Worm (Caenorhabditis elegans): Measurements from ENCODE around the gene K09E9.7.

Gene K09E9.7

ce11 chrX:15606585-15607276 is 34.0 kb upstream of the K09E9.7 start, which contains the start of gene rab-14 (continued):
- TF ChIP-seq mef-2 (tag; optimal IDR thresholded peaks at IDR 0.05) = peak; percentile 7
- no peak for TF ChIP-seq unc-98 (GFP tag; IDR thresholded peaks at IDR 0.05)
- peak; percentile 48 to 69 for TF ChIP-seq lin-35 (GFP tag; optimal IDR thresholded peaks at IDR 0.05)
- peak; percentile 10 for TF ChIP-seq irx-1 (tag; optimal IDR thresholded peaks at IDR 0.05)

ce11 chrX:15607498-15608019 is 33.1 kb upstream of the K09E9.7 start, which contains the start of gene nipi-3:
Gene nipi-3, plus strand, starts transcription at chrX:15607969.
- TF ChIP-seq nhr-47 (tag; optimal IDR thresholded peaks at IDR 0.05) (peak; percentile 90), fkh-8 (tag; optimal IDR thresholded peaks at IDR 0.05) (peak; percentile 89), nhr-19 (GFP tag; conservative IDR thresholded peaks at IDR 0.05) (peak; percentile 85), C34B4.2 (tag; optimal IDR thresholded peaks at IDR 0.05) (no peak), efl-3 (GFP tag; optimal IDR thresholded peaks at IDR 0.05) (no peak), sup-37 (GFP tag; optimal IDR thresholded peaks at IDR 0.05) (peak; percentile 76), lsy-2 (tag; optimal IDR thresholded peaks at IDR 0.05) (peak; percentile 84 to 91), nhr-76 (tag; optimal IDR thresholded peaks at IDR 0.05) (no peak), aha-1 (tag; optimal IDR thresholded peaks at IDR 0.05) (no peak), ceh-90 (tag; optimal IDR thresholded peaks at IDR 0.05) (no peak), ceh-63 (GFP tag; optimal IDR thresholded peaks at IDR 0.05) (no peak), sox-4 (tag; optimal IDR thresholded peaks at IDR 0.05) (peak; percentile 18), nhr-84 (tag; optimal IDR thresholded peaks at IDR 0.05) (no peak), grh-1 (GFP tag; IDR thresholded peaks at IDR 0.05) (peak; percentile 39), fkh-4 (tag; optimal IDR thresholded peaks at IDR 0.05; ENCODE audit: borderline replicate concordance) (no peak), irx-1 (tag; optimal IDR thresholded peaks at IDR 0.05) (peak; percentile 73), hlh-4 (tag; optimal IDR thresholded peaks at IDR 0.05) (no peak), fos-1 (tag; optimal IDR thresholded peaks at IDR 0.05) (peak; percentile 88), Y116A8C.19 (tag; optimal IDR thresholded peaks at IDR 0.05; ENCODE audit: borderline replicate concordance) (no peak), F16B12.6 (tag; optimal IDR thresholded peaks at IDR 0.05) (peak; percentile 22), nhr-237 (tag; optimal IDR thresholded peaks at IDR 0.05) (peak; percentile 95), ceh-8 (GFP tag; optimal IDR thresholded peaks at IDR 0.05) (peak; percentile 69), efl-1 (optimal IDR thresholded peaks at IDR 0.05) (peak; percentile 60 to 82), efl-1 (GFP tag; optimal IDR thresholded peaks at IDR 0.05 in 1 of 2) (peak; percentile 54 to 94), ceh-88 (GFP tag; IDR thresholded peaks at IDR 0.05) (no peak; the same call in 1 of the 2 replicates), pqm-1 (tag; optimal IDR thresholded peaks at IDR 0.05) (peak; percentile 30), sptf-1 (tag; optimal IDR thresholded peaks at IDR 0.05) (no peak), skn-1 (tag; optimal IDR thresholded peaks at IDR 0.05) (peak; percentile 98), zip-4 (GFP tag; optimal IDR thresholded peaks at IDR 0.05) (peak; percentile 100), aly-2 (tag; optimal IDR thresholded peaks at IDR 0.05) (peak; percentile 78), ces-1 (GFP tag; optimal IDR thresholded peaks at IDR 0.05) (no peak), isw-1 (GFP tag; IDR thresholded peaks at IDR 0.05) (peak; percentile 77), pax-3 (tag; optimal IDR thresholded peaks at IDR 0.05) (peak; percentile 62), unc-62 (GFP tag; optimal IDR thresholded peaks at IDR 0.05) (no peak), alr-1 (tag; optimal IDR thresholded peaks at IDR 0.05; ENCODE audit: borderline replicate concordance) (no peak), tlp-1 (tag; optimal IDR thresholded peaks at IDR 0.05) (no peak), ama-1 (optimal IDR thresholded peaks at IDR 0.05) (no peak), pag-3 (tag; optimal IDR thresholded peaks at IDR 0.05; ENCODE audit: borderline replicate concordance, insufficient read depth) (peak; percentile 14), lin-39 (tag; optimal IDR thresholded peaks at IDR 0.05) (peak; percentile 19), dsc-1 (tag; optimal IDR thresholded peaks at IDR 0.05) (peak; percentile 68), fkh-10 (GFP tag; optimal IDR thresholded peaks at IDR 0.05) (peak; percentile 80), mef-2 (tag; optimal IDR thresholded peaks at IDR 0.05) (peak; percentile 62), nhr-85 (tag) (peak; percentile 93), egl-27 (tag; optimal IDR thresholded peaks at IDR 0.05) (peak; percentile 82 to 85), elt-2 (tag; optimal IDR thresholded peaks at IDR 0.05) (peak; percentile 87), blmp-1 (tag; optimal IDR thresholded peaks at IDR 0.05) (peak; percentile 43), snpc-4 (tag; optimal IDR thresholded peaks at IDR 0.05) (peak; percentile 85)

Measured in whole organism, L1 larva.